Worm (Caenorhabditis elegans) whole organism, mixed stage, embryonic: ENCODE results near the gene str-244.

ENCODE experiments used
- bed-3 ChIP-seq: fragments of 200-800 bp; sonication (Bioruptor generic); optimal IDR thresholded peaks from 3 replicates; lab custom pipeline; 2018; ENCODE audit warnings: mild to moderate bottlenecking, missing genetic modification characterization, moderate library complexity, missing compliant biosample characterization
- blmp-1 ChIP-seq: fragments of 150-350 bp; optimal IDR thresholded peaks from 2 replicates; lab custom pipeline; 2014; ENCODE audit warnings: missing biosample characterization, missing genetic modification characterization
- ceh-43 ChIP-seq: fragments of 200-800 bp; sonication (Bioruptor generic); optimal IDR thresholded peaks from 2 replicates; lab custom pipeline; 2018; ENCODE audit warnings: mild to moderate bottlenecking, missing genetic modification characterization, moderate library complexity, missing compliant biosample characterization
- ceh-83 ChIP-seq: fragments of 200-800 bp; sonication (Bioruptor generic); optimal IDR thresholded peaks from 2 replicates; lab custom pipeline; 2018; ENCODE audit warnings: mild to moderate bottlenecking, missing genetic modification characterization, missing compliant biosample characterization
- ces-1 ChIP-seq: fragments of 150-350 bp; optimal IDR thresholded peaks from 2 replicates; lab custom pipeline; 2014; ENCODE audit warnings: missing biosample characterization, missing genetic modification reagents, missing genetic modification characterization
- cnd-1 ChIP-seq: fragments of 200-800 bp; sonication (Bioruptor generic); optimal IDR thresholded peaks from 2 replicates; lab custom pipeline; 2018; ENCODE audit warnings: mild to moderate bottlenecking, missing genetic modification characterization, missing compliant biosample characterization
- drap-1 ChIP-seq: fragments of 200-800 bp; sonication (Bioruptor generic); optimal IDR thresholded peaks from 3 replicates; lab custom pipeline; 2018; ENCODE audit warnings: mild to moderate bottlenecking, missing genetic modification characterization, missing compliant biosample characterization
- elt-1 ChIP-seq: sonication (generic microtip); optimal IDR thresholded peaks from 2 replicates; lab custom pipeline; 2017; ENCODE audit warnings: missing genetic modification characterization, mild to moderate bottlenecking, missing compliant biosample characterization, antibody characterized with exemption, moderate library complexity, borderline replicate concordance; ENCODE audit not compliant: insufficient read depth
- elt-3 ChIP-seq: fragments of 150-350 bp; optimal IDR thresholded peaks from 2 replicates; lab custom pipeline; 2014; ENCODE audit warnings: missing biosample characterization, missing genetic modification characterization
- flh-1 ChIP-seq: fragments of 200-800 bp; sonication (Bioruptor generic); optimal IDR thresholded peaks from 2 replicates; lab custom pipeline; 2018; ENCODE audit warnings: mild to moderate bottlenecking, missing genetic modification characterization, moderate library complexity, missing compliant biosample characterization
- ham-2 ChIP-seq: fragments of 200-800 bp; sonication (Bioruptor generic); optimal IDR thresholded peaks from 2 replicates; lab custom pipeline; 2018; ENCODE audit warnings: mild to moderate bottlenecking, missing genetic modification characterization, missing compliant biosample characterization
- hlh-1 ChIP-seq: fragments of 150-350 bp; optimal IDR thresholded peaks from 2 replicates; lab custom pipeline; 2014; ENCODE audit warnings: missing biosample characterization, missing genetic modification reagents, missing genetic modification characterization
- lin-32 ChIP-seq: fragments of 200-800 bp; sonication (Bioruptor generic); optimal IDR thresholded peaks from 2 replicates; lab custom pipeline; 2018; ENCODE audit warnings: mild to moderate bottlenecking, missing genetic modification characterization, missing compliant biosample characterization
- lsy-2 ChIP-seq: fragments of 150-350 bp; optimal IDR thresholded peaks from 2 replicates; lab custom pipeline; 2014; ENCODE audit warnings: missing biosample characterization, missing genetic modification characterization
- mls-2 ChIP-seq: sonication (generic microtip); optimal IDR thresholded peaks from 2 replicates; lab custom pipeline; 2016; ENCODE audit warnings: mild to moderate bottlenecking, missing genetic modification characterization, moderate library complexity, missing compliant biosample characterization
- nhr-12 ChIP-seq: fragments of 150-350 bp; optimal IDR thresholded peaks from 2 replicates; lab custom pipeline; 2014; ENCODE audit warnings: missing biosample characterization, missing genetic modification characterization
- nhr-2 ChIP-seq: fragments of 150-350 bp; optimal IDR thresholded peaks from 2 replicates; lab custom pipeline; 2014; ENCODE audit warnings: missing biosample characterization, missing genetic modification characterization
- nhr-237 ChIP-seq: fragments of 150-350 bp; optimal IDR thresholded peaks from 2 replicates; lab custom pipeline; 2014; ENCODE audit warnings: missing biosample characterization, missing genetic modification characterization
- nhr-28 ChIP-seq: fragments of 150-350 bp; optimal IDR thresholded peaks from 2 replicates; lab custom pipeline; 2014; ENCODE audit warnings: missing biosample characterization, missing genetic modification characterization
- nhr-76 ChIP-seq: sonication (generic microtip); optimal IDR thresholded peaks from 2 replicates; lab custom pipeline; 2017; ENCODE audit warnings: missing biosample characterization, missing genetic modification characterization
- pha-4 ChIP-seq: fragments of 150-350 bp; optimal IDR thresholded peaks from 2 replicates; lab custom pipeline; 2018; ENCODE audit warnings: missing biosample characterization, missing genetic modification reagents, missing genetic modification characterization
- sem-2 ChIP-seq: fragments of 200-800 bp; sonication (Bioruptor generic); optimal IDR thresholded peaks from 2 replicates; lab custom pipeline; 2018; ENCODE audit warnings: mild to moderate bottlenecking, missing genetic modification characterization, missing compliant biosample characterization
- snpc-4 ChIP-seq: fragments of 150-350 bp; optimal IDR thresholded peaks from 2 replicates; lab custom pipeline; 2014; ENCODE audit warnings: missing biosample characterization, missing genetic modification characterization
- sptf-1 ChIP-seq: sonication (generic microtip); optimal IDR thresholded peaks from 2 replicates; lab custom pipeline; 2017; ENCODE audit warnings: mild to moderate bottlenecking, missing genetic modification characterization, moderate library complexity, missing compliant biosample characterization
- tbx-8 ChIP-seq: fragments of 200-800 bp; sonication (Bioruptor generic); optimal IDR thresholded peaks from 2 replicates; lab custom pipeline; 2018; ENCODE audit warnings: mild to moderate bottlenecking, missing genetic modification characterization, moderate library complexity, missing compliant biosample characterization
- unc-120 ChIP-seq: sonication (generic microtip); optimal IDR thresholded peaks from 2 replicates; lab custom pipeline; 2017; ENCODE audit warnings: missing genetic modification characterization, missing compliant biosample characterization; ENCODE audit not compliant: poor library complexity, severe bottlenecking
- unc-39 ChIP-seq: fragments of 150-350 bp; optimal IDR thresholded peaks from 2 replicates; lab custom pipeline; 2014; ENCODE audit warnings: missing biosample characterization, missing genetic modification characterization
- unc-62 ChIP-seq: fragments of 150-350 bp; optimal IDR thresholded peaks from 2 replicates; lab custom pipeline; 2014; ENCODE audit warnings: missing biosample characterization, missing genetic modification reagents, missing genetic modification characterization
- zip-8 ChIP-seq: fragments of 150-350 bp; optimal IDR thresholded peaks from 2 replicates; lab custom pipeline; 2014; ENCODE audit warnings: missing biosample characterization, missing genetic modification characterization
- ztf-11 ChIP-seq: fragments of 150-350 bp; optimal IDR thresholded peaks from 2 replicates; lab custom pipeline; 2014; ENCODE audit warnings: missing biosample characterization, missing genetic modification characterization

Gene str-244

ce11 chrV:3034236-3034635, 24.7 kb downstream of the str-244 start, which contains the start of gene srw-8:
srw-8 (minus strand) TSS chrV:3034336.
- TF ChIP-seq unc-120 (no peak), zip-8 (tag; lab: Kevin White, UChicago) (no peak), pha-4 (tag; lab: Kevin White, UChicago) (no peak), unc-39 (tag; lab: Kevin White, UChicago) (no peak), sem-2 (GFP tag; lab: Kevin White, UChicago) (no peak), ceh-43 (GFP tag; lab: Kevin White, UChicago) (no peak), mls-2 (no peak), lin-32 (GFP tag; lab: Kevin White, UChicago) (no peak), hlh-1 (no peak), lsy-2 (no peak), sptf-1 (tag; lab: Kevin White, UChicago) (no peak)
- TF ChIP-seq, all 35 proteins: peak for 0

ce11 chrV:3032343-3032742, 26.6 kb downstream of the str-244 start, which contains the start of gene irld-38:
irld-38 (minus strand) TSS chrV:3032443.
- TF ChIP-seq lsy-2, result no peak
- no peak for TF ChIP-seq drap-1 (GFP tag; lab: Kevin White, UChicago)
- TF ChIP-seq bed-3 (GFP tag; lab: Kevin White, UChicago), result no peak
- TF ChIP-seq nhr-237 (tag; lab: Kevin White, UChicago), result no peak
- TF ChIP-seq nhr-2 (tag; lab: Kevin White, UChicago), result no peak
- no peak for TF ChIP-seq ceh-83 (GFP tag; lab: Kevin White, UChicago)
- no peak for TF ChIP-seq elt-3 (tag; lab: Kevin White, UChicago)
- TF ChIP-seq sptf-1 (tag; lab: Kevin White, UChicago), result no peak
- no peak for TF ChIP-seq nhr-12 (tag; lab: Kevin White, UChicago)
- no peak for TF ChIP-seq ztf-11
- no peak for TF ChIP-seq nhr-76 (tag; lab: Kevin White, UChicago)
- no peak for TF ChIP-seq ceh-43 (GFP tag; lab: Kevin White, UChicago)
- TF ChIP-seq unc-120, result no peak
- TF ChIP-seq zip-8 (tag; lab: Kevin White, UChicago), result no peak
- no peak for TF ChIP-seq elt-1
- TF ChIP-seq, all 35 proteins: peak for 0

ce11 chrV:3028205-3028604, 30.7 kb downstream of the str-244 start, which contains the start of gene asp-7:
asp-7 (plus strand) TSS chrV:3028285.
- TF ChIP-seq ceh-83 (GFP tag; lab: Kevin White, UChicago) (no peak), unc-62 (GFP tag; lab: Kevin White, UChicago) (no peak), flh-1 (GFP tag; lab: Kevin White, UChicago) (no peak), ztf-11 (no peak), ham-2 (GFP tag; lab: Kevin White, UChicago) (no peak), mls-2 (no peak), blmp-1 (no peak)

ce11 chrV:3024274-3024673, 34.6 kb downstream of the str-244 start, which contains the start of gene asp-8:
asp-8 (plus strand) TSS chrV:3024549.
- TF ChIP-seq snpc-4 (no peak), ces-1 (GFP tag; lab: Kevin White, UChicago) (no peak), hlh-1 (no peak), elt-1 (no peak), unc-120 (no peak), nhr-28 (no peak), ceh-83 (GFP tag; lab: Kevin White, UChicago) (no peak), blmp-1 (no peak), nhr-2 (tag; lab: Kevin White, UChicago) (no peak)

- TF ChIP-seq ham-2 (GFP tag; lab: Kevin White, UChicago), result no peak
- no peak for TF ChIP-seq mls-2
- TF ChIP-seq nhr-2 (tag; lab: Kevin White, UChicago), result no peak
- no peak for TF ChIP-seq nhr-12 (tag; lab: Kevin White, UChicago)
- TF ChIP-seq tbx-8, result no peak
- TF ChIP-seq drap-1 (GFP tag; lab: Kevin White, UChicago), result no peak
- TF ChIP-seq cnd-1 (tag; lab: Kevin White, UChicago), result no peak
Observed at ce11 chrV:3021306-3021705, 37.6 kb downstream of the str-244 start, which contains the start of gene irld-12. irld-12 (minus strand) TSS chrV:3021406.

- TF ChIP-seq snpc-4 (no peak), blmp-1 (no peak), cnd-1 (tag; lab: Kevin White, UChicago) (no peak), nhr-237 (tag; lab: Kevin White, UChicago) (no peak), lin-32 (GFP tag; lab: Kevin White, UChicago) (no peak), ceh-43 (GFP tag; lab: Kevin White, UChicago) (no peak), unc-120 (no peak), nhr-28 (no peak), nhr-76 (tag; lab: Kevin White, UChicago) (no peak)
Observed at ce11 chrV:3017930-3018329, 41.0 kb downstream of the str-244 start.
